Fruit fly (Drosophila melanogaster) whole organism, adult: ENCODE data around the gene CG12589.

Experiments
- CG11617 ChIP-seq: fragments of 200-800 bp; sonication (Bioruptor generic); optimal IDR thresholded peaks from 2 replicates; lab custom pipeline; 2017; ENCODE audit warnings: mild to moderate bottlenecking, missing biosample characterization, missing genetic modification reagents, missing genetic modification characterization
- CG12768 ChIP-seq: fragments of 200-800 bp; sonication (Bioruptor generic); optimal IDR thresholded peaks from 2 replicates; lab custom pipeline; 2017; ENCODE audit warnings: missing biosample characterization, missing genetic modification characterization, mild to moderate bottlenecking, moderate library complexity, missing genetic modification reagents
- CG14711 ChIP-seq: fragments of 200-800 bp; sonication (Bioruptor generic); optimal IDR thresholded peaks from 2 replicates; lab custom pipeline; 2018; ENCODE audit warnings: missing biosample characterization, mild to moderate bottlenecking, missing genetic modification characterization, moderate library complexity
- CG1620 ChIP-seq: fragments of 200-800 bp; sonication (Bioruptor generic); optimal IDR thresholded peaks from 2 replicates; lab custom pipeline; 2016; ENCODE audit warnings: missing biosample characterization, missing genetic modification characterization
- CG33017 ChIP-seq: fragments of 200-800 bp; sonication (Bioruptor generic); optimal IDR thresholded peaks from 2 replicates; lab custom pipeline; 2018; ENCODE audit warnings: missing biosample characterization, mild to moderate bottlenecking, missing genetic modification characterization, moderate library complexity
- CG5204 ChIP-seq: fragments of 200-800 bp; sonication (Bioruptor generic); optimal IDR thresholded peaks from 2 replicates; lab custom pipeline; 2016; ENCODE audit warnings: missing biosample characterization, missing genetic modification characterization
- CG7045 ChIP-seq: fragments of 200-800 bp; sonication (Bioruptor generic); optimal IDR thresholded peaks from 2 replicates; lab custom pipeline; 2017; ENCODE audit warnings: missing biosample characterization, mild to moderate bottlenecking, missing genetic modification characterization
- CG7101 ChIP-seq: fragments of 200-800 bp; sonication (Bioruptor generic); optimal IDR thresholded peaks from 2 replicates; lab custom pipeline; 2018; ENCODE audit warnings: missing biosample characterization, mild to moderate bottlenecking, missing genetic modification characterization, moderate library complexity
- Clk ChIP-seq: fragments of 200-800 bp; sonication (Bioruptor generic); optimal IDR thresholded peaks from 2 replicates; lab custom pipeline; 2017; ENCODE audit warnings: missing biosample characterization, missing genetic modification characterization
- Crg-1 ChIP-seq: fragments of 200-800 bp; sonication (Bioruptor generic); optimal IDR thresholded peaks from 2 replicates; lab custom pipeline; 2016; ENCODE audit warnings: missing biosample characterization, missing genetic modification characterization
- Hr96 ChIP-seq: fragments of 200-800 bp; sonication (Bioruptor generic); optimal IDR thresholded peaks from 2 replicates; lab custom pipeline; 2016; ENCODE audit warnings: missing biosample characterization, missing genetic modification characterization
- Mnt ChIP-seq: fragments of 200-800 bp; sonication (Bioruptor generic); optimal IDR thresholded peaks from 2 replicates; lab custom pipeline; 2016; ENCODE audit warnings: missing biosample characterization, mild to moderate bottlenecking, missing genetic modification characterization
- bab1 ChIP-seq: fragments of 200-800 bp; sonication (Bioruptor generic); optimal IDR thresholded peaks from 3 replicates; lab custom pipeline; 2019; ENCODE audit warnings: missing biosample characterization, mild to moderate bottlenecking, missing genetic modification characterization, moderate library complexity
- cic ChIP-seq: fragments of 200-800 bp; sonication (Bioruptor generic); optimal IDR thresholded peaks from 2 replicates; lab custom pipeline; 2017; ENCODE audit warnings: missing biosample characterization, mild to moderate bottlenecking, missing genetic modification characterization, moderate library complexity
- cnc ChIP-seq, 2 experiments: fragments of >200 bp; optimal IDR thresholded peaks; 2 replicates each; lab custom pipeline; 2017
- kay ChIP-seq: fragments of 200-800 bp; sonication (Bioruptor generic); peaks from one replicate; lab custom pipeline; 2016; ENCODE audit warnings: missing biosample characterization, missing genetic modification characterization, borderline replicate concordance
- ovo ChIP-seq: fragments of 200-800 bp; sonication (Bioruptor generic); optimal IDR thresholded peaks from 2 replicates; lab custom pipeline; 2016; ENCODE audit warnings: missing biosample characterization, missing genetic modification characterization
- pad ChIP-seq: fragments of 200-800 bp; sonication (Bioruptor generic); optimal IDR thresholded peaks from 3 replicates; lab custom pipeline; 2017; ENCODE audit warnings: missing biosample characterization, missing genetic modification characterization, mild to moderate bottlenecking, moderate library complexity, missing genetic modification reagents
- tj ChIP-seq: fragments of 200-800 bp; sonication (Bioruptor generic); optimal IDR thresholded peaks from 3 replicates; lab custom pipeline; 2017; ENCODE audit warnings: missing biosample characterization, mild to moderate bottlenecking, missing genetic modification characterization, moderate library complexity
- toe ChIP-seq: fragments of 200-800 bp; sonication (Bioruptor generic); optimal IDR thresholded peaks from 2 replicates; lab custom pipeline; 2016; ENCODE audit warnings: missing biosample characterization, missing genetic modification characterization

Gene CG12589

DNA sequence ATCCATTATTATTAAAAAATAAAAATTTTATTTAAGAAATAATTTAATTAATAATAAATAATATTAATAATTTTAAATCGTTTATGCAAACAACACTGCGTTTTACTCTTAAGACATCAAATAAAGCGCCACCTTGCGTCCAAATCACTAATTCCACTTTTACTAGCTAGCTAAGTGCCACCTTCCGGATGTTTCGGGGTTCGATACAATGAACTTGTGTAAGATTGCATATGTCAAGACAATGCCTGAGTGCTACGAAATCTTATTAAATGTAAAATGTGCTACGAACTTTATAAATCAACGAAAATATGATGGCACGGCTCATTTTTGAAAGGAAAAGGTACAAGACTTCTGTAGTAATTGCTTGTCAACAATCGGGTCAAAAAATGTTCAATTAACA lies 11.9 kb downstream of the CG12589 start:
- peak; percentile 34 for TF ChIP-seq CG7101 (tag; lab: Kevin White, UChicago)
- peak; percentile 38 for TF ChIP-seq pad (GFP tag; lab: Kevin White, UChicago)
- peak; percentile 49 for TF ChIP-seq ovo (GFP tag; lab: Kevin White, UChicago)
- no peak for TF ChIP-seq CG11617 (GFP tag; lab: Kevin White, UChicago)
- no peak for TF ChIP-seq CG12768 (GFP tag; lab: Kevin White, UChicago)
- peak; percentile 82 for TF ChIP-seq CG1620 (GFP tag; lab: Kevin White, UChicago)
- peak; percentile 56 for TF ChIP-seq toe (GFP tag; lab: Kevin White, UChicago)
- peak; percentile 59 for TF ChIP-seq Mnt (GFP tag; lab: Kevin White, UChicago)
- peak; percentile 63 for TF ChIP-seq Hr96 (GFP tag; lab: Kevin White, UChicago)
- TF ChIP-seq bab1: peak; percentile 63
- peak; percentile 36 for TF ChIP-seq CG5204 (GFP tag; lab: Kevin White, UChicago)
- TF ChIP-seq CG14711: no peak
- peak; percentile 13 for TF ChIP-seq Crg-1
- no peak for TF ChIP-seq kay (GFP tag; lab: Kevin White, UChicago)

DNA sequence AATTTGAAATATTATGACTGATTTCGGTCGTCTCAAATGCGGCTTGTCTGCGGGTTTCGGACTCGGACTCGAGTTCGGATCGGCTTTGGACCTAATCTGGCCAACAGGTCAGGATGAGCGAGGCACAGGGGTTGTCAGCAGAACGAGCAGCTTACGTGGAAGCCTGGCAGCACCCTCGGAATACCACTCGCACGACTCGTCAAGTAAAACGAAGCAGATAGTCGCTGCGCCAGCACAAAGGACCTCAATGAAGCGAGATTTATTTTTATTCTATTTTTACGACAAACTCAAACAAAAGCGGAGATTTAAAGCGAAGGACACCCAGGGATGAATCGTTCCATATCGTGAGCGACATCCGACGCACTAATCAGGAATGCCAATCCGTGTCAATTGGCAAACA lies 13.0 kb downstream of the CG12589 start:
- TF ChIP-seq cic (GFP tag; lab: Kevin White, UChicago) (no peak), Hr96 (GFP tag; lab: Kevin White, UChicago) (no peak), CG12768 (GFP tag; lab: Kevin White, UChicago) (no peak), CG14711 (no peak), Crg-1 (no peak), Clk (GFP tag; lab: Kevin White, UChicago) (no peak), CG7045 (no peak), CG33017 (tag; lab: Kevin White, UChicago) (no peak), tj (GFP tag; lab: Kevin White, UChicago) (no peak), bab1 (no peak), CG11617 (GFP tag; lab: Kevin White, UChicago) (no peak)

DNA sequence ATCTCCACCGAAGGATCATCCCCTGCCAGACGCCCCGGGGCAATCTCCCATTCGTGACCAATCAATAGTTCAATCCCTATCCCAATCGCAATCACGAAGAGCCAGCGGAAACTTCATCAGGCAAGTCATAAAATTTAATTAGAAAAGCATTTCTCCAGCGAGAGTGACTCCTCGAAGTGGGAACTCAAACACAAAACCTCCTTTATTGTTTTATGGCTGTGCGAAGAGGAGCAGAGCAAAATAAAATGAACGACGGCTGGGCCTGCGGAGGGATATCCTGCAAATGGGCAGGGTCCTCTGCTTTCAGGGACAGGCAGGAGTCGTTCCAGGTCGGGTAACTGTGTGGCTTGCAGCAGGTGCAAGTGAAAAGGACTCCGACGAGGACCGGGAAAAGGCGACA lies 13.9 kb downstream of the CG12589 start:
- TF ChIP-seq CG1620 (GFP tag; lab: Kevin White, UChicago) (no peak), kay (GFP tag; lab: Kevin White, UChicago) (no peak), toe (GFP tag; lab: Kevin White, UChicago) (no peak), CG12768 (GFP tag; lab: Kevin White, UChicago) (no peak)

DNA sequence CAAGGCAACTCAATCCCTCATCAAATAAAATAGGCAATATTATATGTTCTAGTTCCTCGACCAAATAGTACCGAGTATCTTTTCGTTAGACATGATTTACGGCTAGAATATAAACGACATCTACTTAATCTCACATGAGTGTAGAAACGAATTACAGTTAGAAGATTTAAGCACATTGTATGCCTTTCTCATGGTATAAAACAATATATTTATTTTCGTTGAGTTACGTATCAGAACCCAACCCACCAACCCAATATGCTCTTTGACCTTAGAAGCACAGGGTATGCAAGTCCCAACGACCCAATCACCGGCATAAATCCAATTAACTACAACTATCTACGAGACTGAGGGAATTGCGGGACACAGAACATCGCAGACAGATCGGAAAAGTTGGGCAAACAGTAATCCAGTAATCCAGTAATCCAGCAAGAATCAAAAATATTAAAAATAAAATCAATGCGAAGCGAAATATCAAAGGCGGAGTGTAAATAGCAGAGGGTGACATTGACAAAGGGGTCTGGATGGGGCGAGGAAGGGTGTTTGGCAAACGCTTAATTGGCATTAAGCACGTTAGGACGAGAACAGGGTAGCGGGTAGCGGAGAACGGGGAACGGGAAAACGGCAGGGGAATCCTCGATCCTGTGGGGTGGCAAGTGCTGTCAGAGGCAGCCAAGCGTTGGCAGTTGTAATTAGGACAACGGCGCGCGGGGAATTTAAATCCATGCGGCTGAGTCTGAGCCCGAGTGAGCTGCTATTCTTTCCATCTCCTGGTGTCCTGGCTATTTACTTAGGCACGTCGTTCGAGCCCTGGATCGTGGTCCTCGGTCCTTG lies 16.3 kb downstream of the CG12589 start:
- no peak for TF ChIP-seq Clk (GFP tag; lab: Kevin White, UChicago)
- TF ChIP-seq CG11617 (GFP tag; lab: Kevin White, UChicago): no peak
- no peak for TF ChIP-seq kay (GFP tag; lab: Kevin White, UChicago)
- no peak for TF ChIP-seq CG7101 (tag; lab: Kevin White, UChicago)
- no peak for TF ChIP-seq bab1
- TF ChIP-seq cnc (optimal IDR thresholded peaks at IDR 0.05; lab: Kevin White, UChicago): no peak
- TF ChIP-seq CG7045: no peak
- TF ChIP-seq CG14711: no peak
- no peak for TF ChIP-seq Crg-1

DNA sequence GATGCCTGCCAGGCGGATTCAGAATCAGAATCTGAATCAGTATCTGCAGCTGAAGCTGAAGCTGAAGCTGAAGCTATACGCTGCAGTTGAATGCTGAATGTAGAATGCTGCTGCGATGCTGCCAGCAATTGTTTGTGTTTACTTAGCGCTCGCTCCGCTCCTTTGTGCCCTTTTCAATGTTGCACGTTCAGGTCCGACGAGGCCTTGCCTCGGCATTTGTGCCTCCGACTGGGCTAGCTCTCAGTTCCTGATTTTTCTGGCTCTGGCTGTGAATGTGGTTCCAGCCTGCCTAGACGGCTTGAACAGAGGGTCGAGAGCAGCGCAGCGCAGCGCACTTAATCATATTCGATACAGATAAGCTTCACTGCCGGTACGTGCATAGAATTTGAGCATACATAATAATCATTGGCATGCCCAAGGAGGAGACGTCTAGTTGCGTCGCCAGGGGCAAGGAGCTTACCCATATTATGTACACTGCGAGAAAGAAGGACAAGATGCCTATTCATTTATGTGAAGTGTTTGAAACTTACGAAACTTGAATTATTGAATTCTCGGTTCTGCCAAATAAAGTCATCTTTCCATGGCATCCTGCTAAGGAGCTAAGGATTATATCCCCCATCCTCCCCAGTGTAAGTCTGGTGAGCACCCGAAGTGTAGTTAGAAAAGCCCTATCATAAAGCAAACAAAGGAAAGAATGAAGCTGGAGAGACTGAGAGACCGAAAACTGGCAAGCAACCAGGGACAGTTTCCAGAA lies 18.2 kb downstream of the CG12589 start:
- TF ChIP-seq CG7101 (tag; lab: Kevin White, UChicago) (no peak), ovo (GFP tag; lab: Kevin White, UChicago) (no peak), bab1 (no peak)

DNA sequence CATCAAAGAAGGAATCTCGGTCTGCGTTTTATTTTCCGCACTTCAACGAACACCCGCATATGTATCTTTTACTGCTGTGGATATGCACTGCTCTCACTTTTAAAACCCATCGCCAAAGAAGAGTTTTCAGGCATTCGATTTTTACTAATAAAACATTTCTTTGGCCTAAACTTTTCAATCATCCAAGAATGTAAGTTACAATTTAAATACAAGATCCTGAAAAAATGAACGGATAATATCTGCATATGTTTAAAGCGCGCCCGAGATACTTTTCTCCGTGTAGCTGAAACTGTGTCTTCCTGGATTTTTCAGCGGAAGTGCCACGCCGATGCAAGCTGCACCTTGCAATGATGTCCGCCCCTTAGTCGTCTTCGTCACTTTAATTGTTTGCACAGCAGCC lies 20.6 kb downstream of the CG12589 start:
- TF ChIP-seq bab1 (no peak), CG33017 (tag; lab: Kevin White, UChicago) (no peak), pad (GFP tag; lab: Kevin White, UChicago) (no peak), Hr96 (GFP tag; lab: Kevin White, UChicago) (no peak), CG11617 (GFP tag; lab: Kevin White, UChicago) (no peak), Mnt (GFP tag; lab: Kevin White, UChicago) (no peak), cnc (optimal IDR thresholded peaks at IDR 0.05; lab: Kevin White, UChicago) (no peak), CG5204 (GFP tag; lab: Kevin White, UChicago) (no peak), CG1620 (GFP tag; lab: Kevin White, UChicago) (no peak), cic (GFP tag; lab: Kevin White, UChicago) (no peak), Crg-1 (no peak), CG14711 (no peak), kay (GFP tag; lab: Kevin White, UChicago) (no peak), toe (GFP tag; lab: Kevin White, UChicago) (no peak), Clk (GFP tag; lab: Kevin White, UChicago) (no peak), tj (GFP tag; lab: Kevin White, UChicago) (no peak), ovo (GFP tag; lab: Kevin White, UChicago) (no peak), CG12768 (GFP tag; lab: Kevin White, UChicago) (no peak), CG7101 (tag; lab: Kevin White, UChicago) (no peak), CG7045 (no peak)
